Worm (Caenorhabditis elegans) whole organism, L3 larva: ENCODE measurements around the gene C25F9.10.

Experiments used
- R02D3.7 ChIP-seq: fragments of 150-350 bp; optimal IDR thresholded peaks from 2 replicates; lab custom pipeline; 2014; ENCODE audit warnings: missing biosample characterization, missing genetic modification characterization
- ZK546.5 ChIP-seq: sonication (generic microtip); optimal IDR thresholded peaks from 2 replicates; lab custom pipeline; 2017; ENCODE audit warnings: missing biosample characterization, missing genetic modification characterization
- aly-2 ChIP-seq: fragments of 150-350 bp; optimal IDR thresholded peaks from 2 replicates; lab custom pipeline; 2014; ENCODE audit warnings: missing biosample characterization, missing genetic modification characterization
- ceh-16 ChIP-seq: sonication (generic microtip); optimal IDR thresholded peaks from 2 replicates; lab custom pipeline; 2017; ENCODE audit warnings: missing biosample characterization, missing genetic modification characterization
- ceh-28 ChIP-seq: fragments of 150-350 bp; optimal IDR thresholded peaks from 2 replicates; lab custom pipeline; 2014; ENCODE audit warnings: missing biosample characterization, missing genetic modification reagents, missing genetic modification characterization
- ceh-9 ChIP-seq: sonication (generic microtip); optimal IDR thresholded peaks from 2 replicates; lab custom pipeline; 2018; ENCODE audit warnings: missing biosample characterization, missing genetic modification characterization
- daf-12 ChIP-seq: fragments of 150-350 bp; optimal IDR thresholded peaks from 2 replicates; lab custom pipeline; 2014; ENCODE audit warnings: missing biosample characterization, missing genetic modification reagents, missing genetic modification characterization
- egl-27 ChIP-seq: sonication (generic microtip); optimal IDR thresholded peaks from 4 replicates; lab custom pipeline; 2017; ENCODE audit warnings: missing biosample characterization, missing genetic modification reagents, missing genetic modification characterization
- elt-1 ChIP-seq: fragments of 150-350 bp; optimal IDR thresholded peaks from 2 replicates; lab custom pipeline; 2014; ENCODE audit warnings: missing biosample characterization, missing genetic modification characterization
- elt-2 ChIP-seq: sonication (generic microtip); optimal IDR thresholded peaks from 2 replicates; lab custom pipeline; 2016; ENCODE audit warnings: missing genetic modification reagents, mild to moderate bottlenecking, missing genetic modification characterization, missing compliant biosample characterization
- elt-3 ChIP-seq, 3 experiments: fragments of 150-350 bp in 1 of 3; sonication (generic microtip) in 2 of 3; optimal IDR thresholded peaks; 2 replicates in 2 of 3; 4 replicates in 1 of 3; lab custom pipeline; 2014 to 2017; ENCODE audit warnings: missing biosample characterization in 3 of 3, missing genetic modification characterization in 3 of 3
- fkh-10 ChIP-seq: sonication (generic microtip); optimal IDR thresholded peaks from 2 replicates; lab custom pipeline; 2017; ENCODE audit warnings: missing biosample characterization, missing genetic modification reagents, missing genetic modification characterization
- fkh-2 ChIP-seq: fragments of 150-350 bp; optimal IDR thresholded peaks from 2 replicates; lab custom pipeline; 2014; ENCODE audit warnings: missing biosample characterization, missing genetic modification reagents, missing genetic modification characterization
- hmg-11 ChIP-seq: sonication (generic microtip); optimal IDR thresholded peaks from 2 replicates; lab custom pipeline; 2016; ENCODE audit warnings: missing genetic modification characterization, missing compliant biosample characterization
- jun-1 ChIP-seq: fragments of 150-350 bp; optimal IDR thresholded peaks from 2 replicates; lab custom pipeline; 2014; ENCODE audit warnings: missing biosample characterization, missing genetic modification reagents, missing genetic modification characterization
- lin-15B ChIP-seq: fragments of 150-350 bp; optimal IDR thresholded peaks from 2 replicates; lab custom pipeline; 2014; ENCODE audit warnings: missing biosample characterization, missing genetic modification characterization
- lin-39 ChIP-seq: fragments of 150-350 bp; optimal IDR thresholded peaks from 2 replicates; lab custom pipeline; 2018; ENCODE audit warnings: missing biosample characterization, missing genetic modification reagents, missing genetic modification characterization
- lsy-12 ChIP-seq: sonication (generic microtip); optimal IDR thresholded peaks from 2 replicates; lab custom pipeline; 2016; ENCODE audit warnings: mild to moderate bottlenecking, missing genetic modification characterization, missing compliant biosample characterization
- mml-1 ChIP-seq: fragments of 150-350 bp; sonication (generic microtip); optimal IDR thresholded peaks from 3 replicates; lab custom pipeline; 2014; ENCODE audit warnings: missing biosample characterization, missing genetic modification characterization
- nfya-1 ChIP-seq: sonication (generic microtip); optimal IDR thresholded peaks from 2 replicates; lab custom pipeline; 2017; ENCODE audit warnings: missing genetic modification characterization, mild to moderate bottlenecking, missing compliant biosample characterization, antibody characterized with exemption, moderate library complexity; ENCODE audit not compliant: insufficient read depth
- nhr-12 ChIP-seq: fragments of 150-350 bp; optimal IDR thresholded peaks from 2 replicates; lab custom pipeline; 2014; ENCODE audit warnings: missing biosample characterization, missing genetic modification characterization
- nhr-237 ChIP-seq: fragments of 150-350 bp; optimal IDR thresholded peaks from 2 replicates; lab custom pipeline; 2014; ENCODE audit warnings: missing biosample characterization, missing genetic modification characterization
- nhr-25 ChIP-seq: sonication (generic microtip); optimal IDR thresholded peaks from 2 replicates; lab custom pipeline; 2017; ENCODE audit warnings: missing biosample characterization, missing genetic modification characterization
- nhr-43 ChIP-seq: sonication (generic microtip); optimal IDR thresholded peaks from 2 replicates; lab custom pipeline; 2016; ENCODE audit warnings: mild to moderate bottlenecking, missing genetic modification characterization, missing compliant biosample characterization; ENCODE audit not compliant: poor library complexity, severe bottlenecking
- nhr-67 ChIP-seq: fragments of 150-350 bp; optimal IDR thresholded peaks from 2 replicates; lab custom pipeline; 2014; ENCODE audit warnings: missing biosample characterization, missing genetic modification characterization
- nhr-76 ChIP-seq: fragments of 150-350 bp; sonication (generic microtip); optimal IDR thresholded peaks from 5 replicates; lab custom pipeline; 2014; ENCODE audit warnings: missing biosample characterization, missing genetic modification characterization
- pha-4 ChIP-seq: fragments of 150-350 bp; optimal IDR thresholded peaks from 2 replicates; lab custom pipeline; 2014; ENCODE audit warnings: missing biosample characterization, missing genetic modification reagents, missing genetic modification characterization
- pqm-1 ChIP-seq: fragments of 150-350 bp; optimal IDR thresholded peaks from 2 replicates; lab custom pipeline; 2017; ENCODE audit warnings: missing biosample characterization, missing genetic modification characterization, inconsistent platforms
- sea-2 ChIP-seq: fragments of 150-350 bp; sonication (generic microtip); optimal IDR thresholded peaks from 4 replicates; lab custom pipeline; 2014; ENCODE audit warnings: missing biosample characterization, missing genetic modification reagents, missing genetic modification characterization
- skn-1 ChIP-seq: fragments of 150-350 bp; optimal IDR thresholded peaks from 2 replicates; lab custom pipeline; 2014; ENCODE audit warnings: missing biosample characterization, missing genetic modification characterization
- snpc-4 ChIP-seq: fragments of 150-350 bp; optimal IDR thresholded peaks from 2 replicates; lab custom pipeline; 2014; ENCODE audit warnings: missing biosample characterization, missing genetic modification characterization
- unc-62 ChIP-seq: fragments of 150-350 bp; sonication (generic microtip); optimal IDR thresholded peaks from 4 replicates; lab custom pipeline; 2014; ENCODE audit warnings: missing biosample characterization, missing genetic modification reagents, missing genetic modification characterization
- ztf-11 ChIP-seq: fragments of 150-350 bp; optimal IDR thresholded peaks from 2 replicates; lab custom pipeline; 2014; ENCODE audit warnings: missing biosample characterization, missing genetic modification characterization

C25F9.10 gene

ce11 chrV:19401429-19401828, 4.1 kb upstream of the C25F9.10 start:
- TF ChIP-seq aly-2 = no peak
- peak; percentile 53 for TF ChIP-seq pqm-1 (tag; lab: Kevin White, UChicago)
- no peak for TF ChIP-seq R02D3.7 (tag; lab: Kevin White, UChicago)
- no peak for TF ChIP-seq lin-39 (tag; lab: Kevin White, UChicago)
- TF ChIP-seq nhr-76 = no peak
- no peak for TF ChIP-seq jun-1 (tag; lab: Kevin White, UChicago)
- TF ChIP-seq skn-1 (tag; lab: Kevin White, UChicago) = no peak
- TF ChIP-seq nhr-43 (tag; lab: Kevin White, UChicago) = no peak
- no peak for TF ChIP-seq ZK546.5 (tag; lab: Kevin White, UChicago)
- no peak for TF ChIP-seq lsy-12
- TF ChIP-seq unc-62 (GFP tag; lab: Kevin White, UChicago) = no peak
- TF ChIP-seq pha-4 (tag; lab: Kevin White, UChicago) = peak; percentile 27
- peak; percentile 52 for TF ChIP-seq elt-2 (tag; lab: Kevin White, UChicago)
- TF ChIP-seq ztf-11 (tag; lab: Kevin White, UChicago) = no peak
- no peak for TF ChIP-seq nhr-25 (tag; lab: Kevin White, UChicago)
- no peak for TF ChIP-seq nhr-67
- TF ChIP-seq mml-1 (tag; lab: Kevin White, UChicago) = no peak

ce11 chrV:19402855-19403254, 2.7 kb upstream of the C25F9.10 start, which contains the start of gene C25F9.12:
Gene C25F9.12 (minus strand): TSS chrV:19402955.
- TF ChIP-seq skn-1 (tag; lab: Kevin White, UChicago) (no peak), R02D3.7 (tag; lab: Kevin White, UChicago) (no peak), nfya-1 (tag; lab: Kevin White, UChicago) (no peak), snpc-4 (tag; lab: Kevin White, UChicago) (no peak), elt-3 (tag; optimal IDR thresholded peaks at IDR 0.05; lab: Kevin White, UChicago) (no peak), nhr-237 (tag; lab: Kevin White, UChicago) (no peak), fkh-2 (no peak), egl-27 (tag; lab: Kevin White, UChicago) (no peak), ceh-28 (tag; lab: Kevin White, UChicago) (no peak), ceh-9 (no peak)
- TF ChIP-seq, all 47 proteins: peak for 0

- no peak for TF ChIP-seq daf-12 (tag; lab: Kevin White, UChicago)
- TF ChIP-seq hmg-11 (tag; lab: Kevin White, UChicago) = no peak
- TF ChIP-seq jun-1 (tag; lab: Kevin White, UChicago) = no peak
Measured at ce11 chrV:19403619-19404018, 1.9 kb upstream of the C25F9.10 start.

ce11 chrV:19410663-19411062, 5.1 kb downstream of the C25F9.10 start, which contains the start of gene C25F9.5:
Gene C25F9.5 (minus strand): TSS chrV:19410857.
- TF ChIP-seq fkh-2 = no peak
- TF ChIP-seq jun-1 (tag; lab: Kevin White, UChicago) = peak; percentile 64
- TF ChIP-seq elt-2 (tag; lab: Kevin White, UChicago) = peak; percentile 81
- TF ChIP-seq fkh-10 (GFP tag; lab: Kevin White, UChicago) = no peak
- TF ChIP-seq nfya-1 (tag; lab: Kevin White, UChicago) = no peak
- TF ChIP-seq sea-2 (GFP tag; lab: Kevin White, UChicago) = no peak
- no peak for TF ChIP-seq ceh-16
- peak; percentile 28 for TF ChIP-seq pha-4 (tag; lab: Kevin White, UChicago)
- TF ChIP-seq pqm-1 (tag; lab: Kevin White, UChicago) = peak; percentile 58

- TF ChIP-seq elt-2 (tag; lab: Kevin White, UChicago) = peak; percentile 48
- TF ChIP-seq fkh-10 (GFP tag; lab: Kevin White, UChicago) = no peak
- no peak for TF ChIP-seq elt-1 (tag; lab: Kevin White, UChicago)
- TF ChIP-seq, all 47 proteins: peak for 1
Measured at ce11 chrV:19416475-19416874, 10.9 kb downstream of the C25F9.10 start, which contains the start of the genes C25F9.4 and C25F9.9. Gene C25F9.4 (minus strand): TSS chrV:19416575. Gene C25F9.9 (plus strand): TSS chrV:19416611.

ce11 chrV:19417836-19418235, 12.3 kb downstream of the C25F9.10 start, which contains the start of gene C25F9.15:
Gene C25F9.15 (plus strand): TSS chrV:19418136.
- TF ChIP-seq hmg-11 (tag; lab: Kevin White, UChicago) (no peak), jun-1 (tag; lab: Kevin White, UChicago) (no peak), nhr-12 (tag; lab: Kevin White, UChicago) (no peak), fkh-2 (no peak), lin-15B (no peak), elt-2 (tag; lab: Kevin White, UChicago) (peak; percentile 42)
